Worm (Caenorhabditis elegans) whole organism, L1 larva: Measurements from ENCODE around the gene ZC21.6.

Source experiments
- C04F5.9 ChIP-seq: sonication (generic microtip); optimal IDR thresholded peaks from 2 replicates; lab custom pipeline; 2016; ENCODE audit warnings: missing genetic modification characterization, missing compliant biosample characterization
- blmp-1 ChIP-seq: fragments of 150-350 bp; optimal IDR thresholded peaks from 2 replicates; lab custom pipeline; 2014; ENCODE audit warnings: missing biosample characterization, missing genetic modification characterization
- ceh-63 ChIP-seq: fragments of 200-800 bp; sonication (Bioruptor generic); optimal IDR thresholded peaks from 2 replicates; lab custom pipeline; 2018; ENCODE audit warnings: mild to moderate bottlenecking, missing genetic modification characterization, missing compliant biosample characterization
- ceh-88 ChIP-seq: fragments of 200-800 bp; sonication (Bioruptor generic); IDR thresholded peaks from 2 replicates; pipeline ENCODE4 v1.3.6; 2022; ENCODE audit warnings: missing genetic modification characterization, missing compliant biosample characterization
- dpl-1 ChIP-seq, 3 experiments: fragments of 150-350 bp in 2 of 3; sonication (generic microtip) in 1 of 3; optimal IDR thresholded peaks; 2 replicates each; lab custom pipeline; 2014 to 2017; ENCODE audit warnings: missing biosample characterization in 3 of 3, missing genetic modification characterization in 3 of 3, missing genetic modification reagents in 3 of 3
- efl-1 ChIP-seq, 4 experiments: fragments of 150-350 bp; optimal IDR thresholded peaks in 3 of 4; peaks in 1 of 4; 1 replicate in 1 of 4; 2 replicates in 3 of 4; lab custom pipeline; 2014; ENCODE audit warnings: missing biosample characterization in 2 of 4, missing genetic modification characterization in 2 of 4, missing genetic modification reagents in 2 of 4
- efl-3 ChIP-seq: fragments of 200-800 bp; sonication (Bioruptor generic); optimal IDR thresholded peaks from 2 replicates; lab custom pipeline; 2018; ENCODE audit warnings: mild to moderate bottlenecking, missing genetic modification characterization, missing compliant biosample characterization
- elt-2 ChIP-seq: sonication (generic microtip); optimal IDR thresholded peaks from 2 replicates; lab custom pipeline; 2016; ENCODE audit warnings: missing genetic modification characterization, mild to moderate bottlenecking, inconsistent platforms, missing compliant biosample characterization, missing genetic modification reagents
- elt-3 ChIP-seq, 6 experiments: fragments of 150-350 bp in 1 of 6; sonication (generic microtip); optimal IDR thresholded peaks; 2 replicates each; lab custom pipeline; 2017 to 2018; ENCODE audit warnings: missing biosample characterization in 6 of 6, missing genetic modification characterization in 6 of 6, inconsistent platforms in 1 of 6
- ets-5 ChIP-seq: fragments of 200-800 bp; sonication (Bioruptor generic); IDR thresholded peaks from 2 replicates; pipeline ENCODE4 v1.3.6; 2022; ENCODE audit warnings: missing genetic modification characterization, missing compliant biosample characterization
- fkh-10 ChIP-seq: sonication (generic microtip); optimal IDR thresholded peaks from 2 replicates; lab custom pipeline; 2017; ENCODE audit warnings: missing biosample characterization, missing genetic modification reagents, missing genetic modification characterization
- fkh-4 ChIP-seq: sonication (generic microtip); optimal IDR thresholded peaks from 2 replicates; lab custom pipeline; 2016; ENCODE audit warnings: missing compliant biosample characterization, missing genetic modification characterization, borderline replicate concordance
- fkh-8 ChIP-seq: sonication (generic microtip); optimal IDR thresholded peaks from 2 replicates; lab custom pipeline; 2016; ENCODE audit warnings: mild to moderate bottlenecking, missing genetic modification characterization, missing compliant biosample characterization
- isw-1 ChIP-seq: fragments of 200-800 bp; sonication (Bioruptor generic); IDR thresholded peaks from 2 replicates; pipeline ENCODE4 v1.3.6; 2022; ENCODE audit warnings: missing genetic modification characterization, missing compliant biosample characterization
- lin-13 ChIP-seq: fragments of 150-350 bp; optimal IDR thresholded peaks from 2 replicates; lab custom pipeline; 2014; ENCODE audit warnings: missing biosample characterization, missing genetic modification reagents, missing genetic modification characterization
- lin-14 ChIP-seq: fragments of 200-800 bp; sonication (Bioruptor generic); optimal IDR thresholded peaks from 2 replicates; lab custom pipeline; 2018; ENCODE audit warnings: mild to moderate bottlenecking, missing genetic modification characterization, moderate library complexity, missing compliant biosample characterization
- lin-35 ChIP-seq, 2 experiments: fragments of 150-350 bp; optimal IDR thresholded peaks; 2 replicates each; lab custom pipeline; 2014; ENCODE audit warnings: missing biosample characterization in 2 of 2, missing genetic modification characterization in 2 of 2, missing genetic modification reagents in 2 of 2
- lsy-2 ChIP-seq, 2 experiments: fragments of 150-350 bp; optimal IDR thresholded peaks; 2 replicates each; lab custom pipeline; 2014; ENCODE audit warnings: missing biosample characterization in 2 of 2, missing genetic modification characterization in 2 of 2
- mef-2 ChIP-seq: fragments of 150-350 bp; optimal IDR thresholded peaks from 2 replicates; lab custom pipeline; 2014; ENCODE audit warnings: missing biosample characterization, missing genetic modification characterization
- mep-1 ChIP-seq: fragments of 150-350 bp; optimal IDR thresholded peaks from 2 replicates; lab custom pipeline; 2014; ENCODE audit warnings: missing biosample characterization, missing genetic modification characterization
- nhr-12 ChIP-seq: sonication (generic microtip); optimal IDR thresholded peaks from 2 replicates; lab custom pipeline; 2017; ENCODE audit warnings: missing biosample characterization, missing genetic modification characterization
- nhr-19 ChIP-seq: fragments of 200-800 bp; sonication (Bioruptor generic); conservative IDR thresholded peaks from 2 replicates; pipeline ENCODE4 v1.3.6; 2022; ENCODE audit warnings: missing genetic modification characterization, missing compliant biosample characterization
- nhr-28 ChIP-seq: fragments of 150-350 bp; optimal IDR thresholded peaks from 2 replicates; lab custom pipeline; 2014; ENCODE audit warnings: missing biosample characterization, missing genetic modification characterization
- nhr-84 ChIP-seq: sonication (generic microtip); optimal IDR thresholded peaks from 2 replicates; lab custom pipeline; 2017; ENCODE audit warnings: missing biosample characterization, missing genetic modification characterization
- nhr-85 ChIP-seq: sonication (generic microtip); peaks from one replicate; lab custom pipeline; 2016; ENCODE audit warnings: missing genetic modification characterization, inconsistent platforms, missing compliant biosample characterization
- skn-1 ChIP-seq: fragments of 150-350 bp; optimal IDR thresholded peaks from 2 replicates; lab custom pipeline; 2014; ENCODE audit warnings: missing biosample characterization, missing genetic modification characterization
- swsn-7 ChIP-seq: sonication (generic microtip); optimal IDR thresholded peaks from 2 replicates; lab custom pipeline; 2016; ENCODE audit warnings: missing genetic modification characterization, missing compliant biosample characterization
- vab-15 ChIP-seq: sonication (generic microtip); optimal IDR thresholded peaks from 2 replicates; lab custom pipeline; 2017; ENCODE audit warnings: missing genotype, mild to moderate bottlenecking, missing genetic modification characterization, missing compliant biosample characterization

ZC21.6 gene

ce11 chrIII:8577534-8577933 is 32.1 kb upstream of the ZC21.6 start (continued):
- no peak for TF ChIP-seq ceh-88 (GFP tag; lab: Robert Waterston, UW)

- TF ChIP-seq nhr-85 (tag; lab: Kevin White, UChicago): peak; percentile 85
- TF ChIP-seq efl-3 (GFP tag; lab: Kevin White, UChicago): no peak
- TF ChIP-seq lin-14 (GFP tag; lab: Kevin White, UChicago): peak; percentile 53
- peak in 1 of 2 experiments; percentile 0 for TF ChIP-seq lsy-2 (tag; optimal IDR thresholded peaks at IDR 0.05; lab: Kevin White, UChicago)
- TF ChIP-seq blmp-1 (tag; lab: Kevin White, UChicago): peak; percentile 77
- TF ChIP-seq ceh-88 (GFP tag; lab: Robert Waterston, UW): no peak
- no peak for TF ChIP-seq lin-13 (GFP tag; lab: Kevin White, UChicago)
Measured at ce11 chrIII:8575359-8576101, 30.1 kb upstream of the ZC21.6 start.

- TF ChIP-seq nhr-12 (no peak), blmp-1 (tag; lab: Kevin White, UChicago) (peak; percentile 56)
Measured at ce11 chrIII:8574299-8574698, 28.9 kb upstream of the ZC21.6 start.

- TF ChIP-seq efl-1 (optimal IDR thresholded peaks at IDR 0.05; lab: Kevin White, UChicago) (no peak), efl-1 (GFP tag; optimal IDR thresholded peaks at IDR 0.05 in 1 of 2; lab: Kevin White, UChicago) (no peak), vab-15 (no peak), nhr-85 (tag; lab: Kevin White, UChicago) (peak; percentile 58), mef-2 (tag; lab: Kevin White, UChicago) (no peak), nhr-19 (GFP tag; lab: Robert Waterston, UW) (no peak), blmp-1 (tag; lab: Kevin White, UChicago) (peak; percentile 8), nhr-84 (no peak), elt-3 (tag; optimal IDR thresholded peaks at IDR 0.05; lab: Kevin White, UChicago) (no peak), C04F5.9 (tag; lab: Kevin White, UChicago) (no peak)
Measured at ce11 chrIII:8573869-8574268, 28.5 kb upstream of the ZC21.6 start.

ce11 chrIII:8573301-8573700 is 27.9 kb upstream of the ZC21.6 start:
- TF ChIP-seq fkh-8 (tag; lab: Kevin White, UChicago) (no peak), elt-3 (tag; optimal IDR thresholded peaks at IDR 0.05; lab: Kevin White, UChicago) (peak in 1 of 6 experiments; percentile 13)

- TF ChIP-seq lin-14 (GFP tag; lab: Kevin White, UChicago): peak; percentile 32
- peak; percentile 23 for TF ChIP-seq mep-1 (tag; lab: Kevin White, UChicago)
- no peak for TF ChIP-seq dpl-1 (GFP tag; optimal IDR thresholded peaks at IDR 0.05; lab: Kevin White, UChicago)
- peak; percentile 91 for TF ChIP-seq blmp-1 (tag; lab: Kevin White, UChicago)
Measured at ce11 chrIII:8571845-8572244, 26.4 kb upstream of the ZC21.6 start.

ce11 chrIII:8570289-8570688 is 24.9 kb upstream of the ZC21.6 start:
- TF ChIP-seq lin-35 (GFP tag; optimal IDR thresholded peaks at IDR 0.05; lab: Kevin White, UChicago) (no peak), elt-2 (no peak), fkh-4 (no peak), ets-5 (GFP tag; lab: Robert Waterston, UW) (no peak), mep-1 (tag; lab: Kevin White, UChicago) (no peak), fkh-10 (GFP tag; lab: Kevin White, UChicago) (no peak), isw-1 (GFP tag; lab: Robert Waterston, UW) (no peak), swsn-7 (tag; lab: Kevin White, UChicago) (no peak), nhr-28 (tag; lab: Kevin White, UChicago) (no peak), nhr-84 (no peak), ceh-63 (GFP tag; lab: Kevin White, UChicago) (no peak), skn-1 (no peak), dpl-1 (GFP tag; optimal IDR thresholded peaks at IDR 0.05; lab: Kevin White, UChicago) (no peak)
